Fruit fly (Drosophila melanogaster) whole organism, wandering third instar larva: Measurements from ENCODE around the gene CG33631.

Experiments
- Abd-B ChIP-seq: fragments of >200 bp; optimal IDR thresholded peaks from 2 replicates; lab custom pipeline; 2017; ENCODE audit warnings: missing biosample characterization, missing genetic modification characterization
- CG32264 ChIP-seq: fragments of 200-800 bp; sonication (Bioruptor generic); optimal IDR thresholded peaks from 2 replicates; lab custom pipeline; 2016; ENCODE audit warnings: missing biosample characterization, missing genetic modification characterization
- CG9705 ChIP-seq: fragments of 200-800 bp; sonication (Bioruptor generic); optimal IDR thresholded peaks from 2 replicates; lab custom pipeline; 2018; ENCODE audit warnings: missing biosample characterization, mild to moderate bottlenecking, missing genetic modification characterization
- CrebA ChIP-seq: fragments of 200-800 bp; sonication (Bioruptor generic); optimal IDR thresholded peaks from 2 replicates; lab custom pipeline; 2016; ENCODE audit warnings: missing biosample characterization, mild to moderate bottlenecking, missing genetic modification characterization, borderline replicate concordance
- Dfd ChIP-seq: fragments of >200 bp; optimal IDR thresholded peaks from 2 replicates; lab custom pipeline; 2017; ENCODE audit warnings: missing biosample characterization, missing genetic modification characterization
- Dif ChIP-seq: fragments of 200-275, 200-300 bp; sonication (Bioruptor generic); optimal IDR thresholded peaks from 2 replicates; lab custom pipeline; 2018; ENCODE audit warnings: missing biosample characterization, missing genetic modification characterization; ENCODE audit not compliant: partially characterized antibody
- GATAd ChIP-seq: sonication (Bioruptor generic); optimal IDR thresholded peaks from 2 replicates; lab custom pipeline; 2016; ENCODE audit warnings: missing biosample characterization, missing genetic modification characterization
- HLH106 ChIP-seq: fragments of 200-800 bp; optimal IDR thresholded peaks from 3 replicates; lab custom pipeline; 2019; ENCODE audit warnings: missing biosample characterization, mild to moderate bottlenecking, missing genetic modification characterization, moderate library complexity
- Hnf4 ChIP-seq: fragments of 200-800 bp; sonication (Bioruptor generic); optimal IDR thresholded peaks from 2 replicates; lab custom pipeline; 2016; ENCODE audit warnings: missing biosample characterization, mild to moderate bottlenecking, missing genetic modification characterization
- Hr78 ChIP-seq: fragments of >200 bp; optimal IDR thresholded peaks from 2 replicates; lab custom pipeline; 2017; ENCODE audit warnings: missing biosample characterization, missing genetic modification characterization
- Hr83 ChIP-seq: fragments of 200-300 bp; sonication (Bioruptor generic); optimal IDR thresholded peaks from 2 replicates; lab custom pipeline; 2016; ENCODE audit warnings: missing biosample characterization, mild to moderate bottlenecking, missing genetic modification characterization, moderate library complexity; ENCODE audit not compliant: poor library complexity, severe bottlenecking
- Mio ChIP-seq: sonication (Bioruptor generic); optimal IDR thresholded peaks from 2 replicates; lab custom pipeline; 2016; ENCODE audit warnings: missing biosample characterization, missing genetic modification characterization
- Myc ChIP-seq: fragments of >200 bp; optimal IDR thresholded peaks from 2 replicates; lab custom pipeline; 2017
- Rel ChIP-seq, 2 experiments: fragments of 200-800 bp; sonication (Bioruptor generic) in 1 of 2; optimal IDR thresholded peaks; 2 replicates in 1 of 2; 3 replicates in 1 of 2; lab custom pipeline; 2016 to 2019; ENCODE audit warnings: mild to moderate bottlenecking in 2 of 2, missing biosample characterization in 2 of 2, missing genetic modification characterization in 2 of 2, moderate library complexity in 1 of 2
- Sp1 ChIP-seq: fragments of 200-800 bp; sonication (Bioruptor generic); optimal IDR thresholded peaks from 3 replicates; lab custom pipeline; 2019; ENCODE audit warnings: missing biosample characterization, mild to moderate bottlenecking, missing genetic modification characterization, moderate library complexity
- Vsx2 ChIP-seq: fragments of 200-300, 225-300 bp; sonication (Bioruptor generic); optimal IDR thresholded peaks from 2 replicates; lab custom pipeline; 2018; ENCODE audit warnings: missing biosample characterization, missing genetic modification characterization; ENCODE audit not compliant: partially characterized antibody
- br ChIP-seq: fragments of 200-800 bp; sonication (Bioruptor generic); optimal IDR thresholded peaks from 2 replicates; lab custom pipeline; 2016; ENCODE audit warnings: missing biosample characterization, missing genetic modification characterization
- brk ChIP-seq: fragments of 200-800 bp; sonication (Bioruptor generic); optimal IDR thresholded peaks from 2 replicates; lab custom pipeline; 2016; ENCODE audit warnings: missing biosample characterization, mild to moderate bottlenecking, missing genetic modification characterization
- dl ChIP-seq, 2 experiments: fragments of 175-275, 200-275 bp in 1 of 2; fragments of 200-275 bp in 1 of 2; sonication (Bioruptor generic); optimal IDR thresholded peaks; lab custom pipeline; 2018; ENCODE audit warnings: mild to moderate bottlenecking in 2 of 2, missing biosample characterization in 2 of 2, missing genetic modification characterization in 2 of 2, moderate library complexity in 2 of 2; ENCODE audit not compliant: partially characterized antibody in 2 of 2, insufficient read depth in 1 of 2
- dmrt93B ChIP-seq: fragments of 200-800 bp; sonication (Bioruptor generic); optimal IDR thresholded peaks from 2 replicates; lab custom pipeline; 2018; ENCODE audit warnings: missing biosample characterization, mild to moderate bottlenecking, missing genetic modification characterization
- dsf ChIP-seq: sonication (Bioruptor generic); optimal IDR thresholded peaks from 2 replicates; lab custom pipeline; 2016; ENCODE audit warnings: missing biosample characterization, missing genetic modification characterization, borderline replicate concordance
- ey ChIP-seq: fragments of 200-800 bp; sonication (Bioruptor generic); optimal IDR thresholded peaks from 2 replicates; lab custom pipeline; 2016; ENCODE audit warnings: missing biosample characterization, missing genetic modification characterization
- foxo ChIP-seq, 2 experiments: fragments of 200-800 bp; sonication (Bioruptor generic); optimal IDR thresholded peaks; 2 replicates in 1 of 2; 3 replicates in 1 of 2; lab custom pipeline; 2016 to 2017; ENCODE audit warnings: missing biosample characterization in 2 of 2, missing genetic modification characterization in 2 of 2
- fru ChIP-seq: fragments of 200-800 bp; sonication (Bioruptor generic); optimal IDR thresholded peaks from 3 replicates; lab custom pipeline; 2016; ENCODE audit warnings: missing biosample characterization, mild to moderate bottlenecking, missing genetic modification characterization
- h ChIP-seq: fragments of 200-800 bp; sonication (Bioruptor generic); optimal IDR thresholded peaks from 3 replicates; lab custom pipeline; 2016; ENCODE audit warnings: missing biosample characterization, mild to moderate bottlenecking, missing genetic modification characterization
- jim ChIP-seq: fragments of 175-275, 200-325 bp; sonication (Bioruptor generic); optimal IDR thresholded peaks from 2 replicates; lab custom pipeline; 2016; ENCODE audit warnings: missing biosample characterization, mild to moderate bottlenecking, missing genetic modification characterization
- lola ChIP-seq: fragments of >200 bp; optimal IDR thresholded peaks from 2 replicates; lab custom pipeline; 2017; ENCODE audit warnings: missing biosample characterization, missing genetic modification characterization
- pan ChIP-seq: fragments of >200 bp; optimal IDR thresholded peaks from 2 replicates; lab custom pipeline; 2017
- psq ChIP-seq: fragments of 200-800 bp; sonication (Bioruptor generic); optimal IDR thresholded peaks from 3 replicates; lab custom pipeline; 2017; ENCODE audit warnings: missing biosample characterization, mild to moderate bottlenecking, missing genetic modification characterization, moderate library complexity
- rgr ChIP-seq: fragments of 200-800 bp; sonication (Bioruptor generic); optimal IDR thresholded peaks from 3 replicates; lab custom pipeline; 2016; ENCODE audit warnings: missing biosample characterization, mild to moderate bottlenecking, missing genetic modification characterization
- sv ChIP-seq: fragments of 200-800 bp; sonication (Bioruptor generic); optimal IDR thresholded peaks from 3 replicates; lab custom pipeline; 2016; ENCODE audit warnings: missing biosample characterization, missing genetic modification characterization
- tai ChIP-seq: sonication (Bioruptor generic); optimal IDR thresholded peaks from 2 replicates; lab custom pipeline; 2016; ENCODE audit warnings: missing biosample characterization, missing genetic modification characterization
- usp ChIP-seq: fragments of >200 bp; optimal IDR thresholded peaks from 2 replicates; lab custom pipeline; 2017; ENCODE audit warnings: missing biosample characterization, missing genetic modification characterization
- woc ChIP-seq: sonication (Bioruptor generic); optimal IDR thresholded peaks from 2 replicates; lab custom pipeline; 2016; ENCODE audit warnings: missing biosample characterization, mild to moderate bottlenecking, missing genetic modification characterization

Gene CG33631

dm6 chr3R:10111150-10111814 lies 47.5 kb downstream of the CG33631 start:
- no peak for TF ChIP-seq Hnf4 (GFP tag; lab: Kevin White, UChicago)
- TF ChIP-seq br (GFP tag; lab: Kevin White, UChicago) = no peak
- no peak for TF ChIP-seq CG9705
- TF ChIP-seq sv (GFP tag; lab: Kevin White, UChicago) = no peak

- TF ChIP-seq ey (GFP tag; lab: Kevin White, UChicago) (no peak), Hr83 (GFP tag; lab: Kevin White, UChicago) (no peak), br (GFP tag; lab: Kevin White, UChicago) (no peak), Hr78 (GFP tag; lab: Kevin White, UChicago) (no peak), usp (GFP tag; lab: Kevin White, UChicago) (no peak), Abd-B (GFP tag; lab: Kevin White, UChicago) (no peak), HLH106 (peak; percentile 24), CrebA (no peak), dsf (GFP tag; lab: Kevin White, UChicago) (no peak), Mio (GFP tag; lab: Kevin White, UChicago) (no peak), Sp1 (GFP tag; lab: Kevin White, UChicago) (peak; percentile 14), tai (GFP tag; lab: Kevin White, UChicago) (no peak), foxo (GFP tag; optimal IDR thresholded peaks at IDR 0.05; lab: Kevin White, UChicago) (peak in 1 of 2 experiments; percentile 46), rgr (GFP tag; lab: Kevin White, UChicago) (peak; percentile 20), brk (GFP tag; lab: Kevin White, UChicago) (no peak), psq (GFP tag; lab: Kevin White, UChicago) (no peak), Dfd (GFP tag; lab: Kevin White, UChicago) (no peak), lola (no peak), GATAd (no peak), Rel (GFP tag; optimal IDR thresholded peaks at IDR 0.05; lab: Kevin White, UChicago) (no peak), Rel (tag; optimal IDR thresholded peaks at IDR 0.05; lab: Kevin White, UChicago) (no peak), woc (no peak), CG32264 (GFP tag; lab: Kevin White, UChicago) (no peak), Hnf4 (GFP tag; lab: Kevin White, UChicago) (no peak), dmrt93B (GFP tag; lab: Kevin White, UChicago) (no peak), Vsx2 (GFP tag; lab: Kevin White, UChicago) (no peak), jim (GFP tag; lab: Kevin White, UChicago) (no peak), Myc (no peak), CG9705 (no peak), dl (GFP tag; optimal IDR thresholded peaks at IDR 0.05; lab: Kevin White, UChicago; ENCODE audit: insufficient read depth in 1 of 2, partially characterized antibody in 2 of 2) (no peak), fru (GFP tag; lab: Kevin White, UChicago) (peak; percentile 20)
- TF ChIP-seq, all 38 proteins: peak for 5
Measured at dm6 chr3R:10111815-10112185, 48.0 kb downstream of the CG33631 start.

dm6 chr3R:10112195-10112594 lies 48.4 kb downstream of the CG33631 start, which contains the start of gene CAH7:
Gene CAH7 (plus strand): TSS chr3R:10112237.
- TF ChIP-seq dl (GFP tag; optimal IDR thresholded peaks at IDR 0.05; lab: Kevin White, UChicago; ENCODE audit: insufficient read depth in 1 of 2, partially characterized antibody in 2 of 2) = no peak
- TF ChIP-seq CrebA = no peak
- no peak for TF ChIP-seq h
- no peak for TF ChIP-seq pan
- TF ChIP-seq CG9705 = no peak
- TF ChIP-seq HLH106 = no peak
- TF ChIP-seq GATAd = no peak
- TF ChIP-seq Vsx2 (GFP tag; lab: Kevin White, UChicago) = no peak
- no peak for TF ChIP-seq rgr (GFP tag; lab: Kevin White, UChicago)
- TF ChIP-seq Sp1 (GFP tag; lab: Kevin White, UChicago) = no peak
- no peak for TF ChIP-seq Dif
- TF ChIP-seq foxo (GFP tag; optimal IDR thresholded peaks at IDR 0.05; lab: Kevin White, UChicago) = no peak
- no peak for TF ChIP-seq Hnf4 (GFP tag; lab: Kevin White, UChicago)
- TF ChIP-seq psq (GFP tag; lab: Kevin White, UChicago) = no peak
- TF ChIP-seq jim (GFP tag; lab: Kevin White, UChicago) = no peak
- no peak for TF ChIP-seq woc
- TF ChIP-seq, all 38 proteins: peak for 0
